Fruit fly (Drosophila melanogaster): ENCODE data around the gene side-VII.

The side-VII gene

dm6 chr3R:9747900-9748663 is 8.3 kb upstream of the side-VII start:
- TF ChIP-seq ss (GFP tag; optimal IDR thresholded peaks at IDR 0.05) (no peak), Lpt (GFP tag; optimal IDR thresholded peaks at IDR 0.05) (no peak)

- TF ChIP-seq CG3032 (tag; optimal IDR thresholded peaks at IDR 0.05) (no peak), Blimp-1 (GFP tag; optimal IDR thresholded peaks at IDR 0.05) (no peak), CG11762 (GFP tag; optimal IDR thresholded peaks at IDR 0.05; ENCODE audit: insufficient read depth) (no peak), CG11902 (GFP tag; optimal IDR thresholded peaks at IDR 0.05) (no peak), Hr4 (GFP tag; optimal IDR thresholded peaks at IDR 0.05) (no peak), Gug (GFP tag; IDR thresholded peaks at IDR 0.05) (no peak)
Observed at dm6 chr3R:9747875-9747899, 7.9 kb upstream of the side-VII start, which contains the start of gene PpD3. TSS of gene PpD3 (plus strand) at chr3R:9747875.

- no peak for TF ChIP-seq Hr39 (GFP tag; optimal IDR thresholded peaks at IDR 0.05)
- peak; percentile 60 for TF ChIP-seq CG31627 (GFP tag; optimal IDR thresholded peaks at IDR 0.05)
- TF ChIP-seq CG34406 (GFP tag; optimal IDR thresholded peaks at IDR 0.05): no peak
- no peak for TF ChIP-seq CG11762 (GFP tag; optimal IDR thresholded peaks at IDR 0.05; ENCODE audit: insufficient read depth)
- TF ChIP-seq CG10669 (GFP tag; optimal IDR thresholded peaks at IDR 0.05): no peak
- no peak for TF ChIP-seq Ets21C (GFP tag; optimal IDR thresholded peaks at IDR 0.05)
- peak; percentile 69 for TF ChIP-seq CG6854 (GFP tag; optimal IDR thresholded peaks at IDR 0.05)
- TF ChIP-seq CG8119 (GFP tag; IDR thresholded peaks at IDR 0.05): peak; percentile 48; the same call in 1 of the 3 replicates
- TF ChIP-seq net (GFP tag; optimal IDR thresholded peaks at IDR 0.05): no peak
- no peak for TF ChIP-seq CG16779 (tag; optimal IDR thresholded peaks at IDR 0.05)
- TF ChIP-seq eg (GFP tag; IDR thresholded peaks at IDR 0.05): peak; percentile 47; the same call in 2 of the 3 replicates
- no peak for TF ChIP-seq dsx (GFP tag; optimal IDR thresholded peaks at IDR 0.05; ENCODE audit: poor library complexity, severe bottlenecking)
- no peak for TF ChIP-seq CG6163 (GFP tag; IDR thresholded peaks at IDR 0.05)
- peak; percentile 67 for TF ChIP-seq lz (GFP tag; optimal IDR thresholded peaks at IDR 0.05)
- TF ChIP-seq fd59A (GFP tag; optimal IDR thresholded peaks at IDR 0.05): no peak
- no peak for TF ChIP-seq pdm3 (GFP tag; optimal IDR thresholded peaks at IDR 0.05)
- TF ChIP-seq Sox14 (GFP tag; optimal IDR thresholded peaks at IDR 0.05): no peak
- TF ChIP-seq vri (GFP tag; optimal IDR thresholded peaks at IDR 0.05): no peak
- TF ChIP-seq svp (GFP tag): no peak
- peak; percentile 45 for TF ChIP-seq Blimp-1 (GFP tag; optimal IDR thresholded peaks at IDR 0.05)
- TF ChIP-seq CG3032 (tag; optimal IDR thresholded peaks at IDR 0.05): peak; percentile 64
- no peak for TF ChIP-seq CG11294 (GFP tag; IDR thresholded peaks at IDR 0.05)
- TF ChIP-seq salr (GFP tag; optimal IDR thresholded peaks at IDR 0.05): no peak
- TF ChIP-seq acj6 (GFP tag; optimal IDR thresholded peaks at IDR 0.05): no peak
- TF ChIP-seq OdsH (GFP tag; optimal IDR thresholded peaks at IDR 0.05): no peak
- TF ChIP-seq CG8319 (GFP tag; optimal IDR thresholded peaks at IDR 0.05): no peak
- no peak for TF ChIP-seq fkh (GFP tag; optimal IDR thresholded peaks at IDR 0.05)
- no peak for TF ChIP-seq CG4318 (GFP tag; optimal IDR thresholded peaks at IDR 0.05)
- no peak; the same call in 1 of the 2 replicates for TF ChIP-seq CG15336 (GFP tag; IDR thresholded peaks at IDR 0.05)
- no peak for TF ChIP-seq CG3919 (GFP tag; optimal IDR thresholded peaks at IDR 0.05)
- TF ChIP-seq Eip93F (GFP tag; optimal IDR thresholded peaks at IDR 0.05): peak; percentile 39
- TF ChIP-seq Ets96B (tag; optimal IDR thresholded peaks at IDR 0.05): no peak
- TF ChIP-seq CG10631 (GFP tag; optimal IDR thresholded peaks at IDR 0.05): no peak
- peak; percentile 50 for TF ChIP-seq CG1621 (tag; optimal IDR thresholded peaks at IDR 0.05)
- 0 out of 2 replicates have a peak, but pooled peaks have one; percentile 14 for TF ChIP-seq Gug (GFP tag; IDR thresholded peaks at IDR 0.05)
- peak; percentile 49 for TF ChIP-seq CG6792 (GFP tag; optimal IDR thresholded peaks at IDR 0.05)
- no peak for TF ChIP-seq Hr38 (GFP tag; optimal IDR thresholded peaks at IDR 0.05)
- no peak for TF ChIP-seq cyc (GFP tag; optimal IDR thresholded peaks at IDR 0.05)
- no peak for TF ChIP-seq topi (GFP tag; optimal IDR thresholded peaks at IDR 0.05)
- TF ChIP-seq Hr4 (GFP tag; optimal IDR thresholded peaks at IDR 0.05): no peak
- TF ChIP-seq spab (GFP tag; optimal IDR thresholded peaks at IDR 0.05): no peak
- no peak for TF ChIP-seq CG9139 (GFP tag; optimal IDR thresholded peaks at IDR 0.05)
- TF ChIP-seq achi (GFP tag; optimal IDR thresholded peaks at IDR 0.05): no peak
- TF ChIP-seq CG8632 (GFP tag; optimal IDR thresholded peaks at IDR 0.05): no peak
- TF ChIP-seq CG11902 (GFP tag; optimal IDR thresholded peaks at IDR 0.05): no peak
Observed at dm6 chr3R:9747272-9747874, 7.6 kb upstream of the side-VII start, which contains the start of gene CG12948. TSS of gene CG12948 (minus strand) at chr3R:9747744.
